Fruit fly (Drosophila melanogaster): ENCODE results near the gene Tim17a2.

Gene Tim17a2

dm6 chr3R:5262592-5262991 lies at the start of gene Tim17a2:
Gene Tim17a2 (minus strand): TSS chr3R:5262692.
- no peak for TF ChIP-seq CG8478 (optimal IDR thresholded peaks at IDR 0.05)
- TF ChIP-seq CTCF (optimal IDR thresholded peaks at IDR 0.05) = no peak

- TF ChIP-seq CG8478 (optimal IDR thresholded peaks at IDR 0.05) = no peak
- TF ChIP-seq CTCF (optimal IDR thresholded peaks at IDR 0.05) = no peak
These were observed 47.8 kb upstream of the Tim17a2 start for dm6 chr3R:5310250-5310649.

DNA sequence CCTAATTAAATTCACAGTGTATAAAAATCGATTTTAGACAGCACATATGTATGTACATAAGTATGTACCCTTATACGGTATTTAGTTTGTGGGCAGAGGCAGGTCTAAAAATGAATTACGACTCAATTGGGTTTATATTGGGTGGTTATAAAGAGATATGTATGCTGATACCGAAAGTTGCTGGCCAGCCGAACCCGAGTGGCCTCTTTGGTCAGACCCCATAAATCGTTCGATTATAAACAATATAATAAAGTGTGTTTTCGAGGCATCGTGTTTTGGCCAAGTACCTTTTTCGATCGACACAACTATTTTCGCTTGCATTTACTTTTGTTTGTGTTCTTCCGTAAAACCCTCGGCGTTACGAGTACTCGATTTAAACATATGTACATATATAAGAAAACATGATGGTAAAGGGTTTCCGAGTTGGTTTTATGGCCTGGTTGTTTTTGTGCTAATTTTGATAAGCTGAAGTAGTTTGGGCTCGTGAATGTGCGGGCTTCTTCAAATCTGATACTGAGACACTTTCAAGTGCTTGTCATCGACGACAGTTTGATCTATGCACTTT lies 46.8 kb upstream of the Tim17a2 start:
- TF ChIP-seq CTCF (optimal IDR thresholded peaks at IDR 0.05) (no peak), CG8478 (optimal IDR thresholded peaks at IDR 0.05) (no peak)

DNA sequence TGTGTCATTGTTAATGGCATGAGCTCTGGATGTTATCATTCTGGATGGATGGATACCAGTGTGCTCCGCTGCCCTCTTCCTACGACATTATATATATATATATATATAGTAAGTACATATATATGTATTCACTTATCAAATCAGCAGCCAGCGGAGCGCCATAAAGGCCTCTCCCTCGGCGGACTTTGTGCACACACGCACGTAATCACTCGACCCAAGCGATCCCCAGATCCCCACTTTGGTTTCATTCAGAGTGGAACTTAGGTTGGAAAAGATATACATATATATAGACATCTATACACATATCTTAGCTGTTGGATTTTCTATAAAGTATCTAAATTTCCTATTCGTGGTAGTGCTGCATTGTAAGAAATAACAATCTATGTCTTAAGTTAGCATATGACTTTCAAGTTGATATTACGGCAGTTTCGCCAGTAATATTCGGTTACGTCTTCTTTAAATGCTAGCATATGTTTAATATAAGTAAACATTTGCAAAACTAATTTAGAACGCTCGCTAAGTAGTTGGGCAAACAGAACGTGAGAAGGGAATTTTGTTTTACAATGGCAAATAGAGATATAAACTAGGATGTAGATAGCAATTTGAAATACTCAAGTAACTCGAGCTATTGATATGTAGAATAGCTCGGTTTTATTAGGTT lies 45.8 kb upstream of the Tim17a2 start:
- TF ChIP-seq CTCF (optimal IDR thresholded peaks at IDR 0.05) (no peak), CG8478 (optimal IDR thresholded peaks at IDR 0.05) (no peak)

DNA sequence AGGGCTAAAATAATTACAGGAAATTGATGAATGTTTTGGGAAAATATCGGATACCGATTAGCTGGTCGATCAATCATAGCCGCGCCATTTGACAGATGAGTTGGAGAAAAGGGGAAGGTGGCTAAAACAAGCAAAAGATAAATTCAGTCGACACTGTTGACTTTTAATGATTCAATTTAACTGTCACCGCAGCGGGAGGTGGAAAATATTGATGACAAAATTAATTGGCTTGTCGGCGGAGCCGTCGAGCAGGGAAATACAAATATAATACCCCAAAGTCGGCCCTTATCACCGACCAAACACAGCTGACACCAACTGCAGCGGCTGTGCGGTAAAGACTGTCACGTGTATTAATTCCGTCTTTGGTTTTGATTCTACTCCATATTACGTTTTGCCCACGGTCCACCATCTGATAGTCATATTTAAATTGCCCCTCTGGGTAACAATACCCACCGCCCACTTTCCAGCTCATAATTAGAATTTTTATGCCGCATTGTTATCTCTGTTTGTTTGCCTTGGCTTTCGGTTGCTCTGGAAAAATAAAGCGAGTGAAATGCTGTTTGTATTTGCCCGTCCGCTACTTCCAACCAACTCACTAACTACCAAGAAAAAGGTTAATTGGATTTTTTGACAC lies 43.5 kb upstream of the Tim17a2 start:
- no peak for TF ChIP-seq CTCF (optimal IDR thresholded peaks at IDR 0.05)

dm6 chr3R:5302939-5303777 lies 40.7 kb upstream of the Tim17a2 start:
- no peak for TF ChIP-seq CTCF (optimal IDR thresholded peaks at IDR 0.05)
- no peak for TF ChIP-seq CG8478 (optimal IDR thresholded peaks at IDR 0.05)

- TF ChIP-seq CG8478 (optimal IDR thresholded peaks at IDR 0.05) = no peak
- no peak for TF ChIP-seq CTCF (optimal IDR thresholded peaks at IDR 0.05)
These were observed 39.4 kb upstream of the Tim17a2 start for dm6 chr3R:5301905-5302304.

dm6 chr3R:5300620-5301019 lies 38.1 kb upstream of the Tim17a2 start:
- TF ChIP-seq CTCF (optimal IDR thresholded peaks at IDR 0.05) (peak; percentile 88 to 93), CG8478 (optimal IDR thresholded peaks at IDR 0.05) (no peak)

DNA sequence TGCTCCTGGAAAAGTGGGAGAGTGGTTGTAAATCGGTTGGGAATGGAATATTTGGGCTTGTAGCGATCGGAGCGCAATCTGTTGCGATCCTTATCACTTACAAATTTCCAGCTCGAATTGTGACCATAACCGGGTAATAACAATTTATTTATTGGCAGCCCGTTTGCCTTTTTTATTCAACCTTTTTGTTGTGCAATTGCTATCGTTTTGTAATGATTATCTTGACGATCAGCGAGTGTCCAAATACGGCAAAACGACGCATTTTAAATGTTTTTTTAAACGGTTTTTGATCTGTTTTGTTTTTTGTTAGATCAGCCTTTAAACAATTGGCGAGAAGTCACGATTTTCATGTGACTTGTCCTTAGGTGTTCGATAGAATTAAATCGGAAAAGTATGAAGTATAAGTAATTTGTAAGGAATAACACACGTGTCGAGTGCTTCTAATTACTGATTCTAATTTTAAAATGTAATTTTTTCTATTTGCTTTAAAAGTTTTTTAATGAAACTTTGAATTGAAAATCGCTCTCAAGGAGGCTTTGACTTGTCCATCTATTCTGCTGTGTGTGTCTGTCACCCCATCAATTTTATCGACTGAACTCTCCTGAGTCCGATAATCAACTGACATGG lies 37.2 kb upstream of the Tim17a2 start, which contains the start of gene Tim17b1:
Tim17b1 (plus strand) TSS at position 577 of the 627 bp plus-strand sequence.
- TF ChIP-seq CTCF (optimal IDR thresholded peaks at IDR 0.05) = no peak
- no peak for TF ChIP-seq CG8478 (optimal IDR thresholded peaks at IDR 0.05)

dm6 chr3R:5298599-5299307 lies 36.3 kb upstream of the Tim17a2 start:
- TF ChIP-seq CG8478 (optimal IDR thresholded peaks at IDR 0.05) (no peak), CTCF (optimal IDR thresholded peaks at IDR 0.05) (peak; percentile 92 to 97)

dm6 chr3R:5297315-5297714 lies 34.8 kb upstream of the Tim17a2 start:
- TF ChIP-seq CTCF (optimal IDR thresholded peaks at IDR 0.05) (peak in 1 of 2 experiments; percentile 38), CG8478 (optimal IDR thresholded peaks at IDR 0.05) (no peak)

DNA sequence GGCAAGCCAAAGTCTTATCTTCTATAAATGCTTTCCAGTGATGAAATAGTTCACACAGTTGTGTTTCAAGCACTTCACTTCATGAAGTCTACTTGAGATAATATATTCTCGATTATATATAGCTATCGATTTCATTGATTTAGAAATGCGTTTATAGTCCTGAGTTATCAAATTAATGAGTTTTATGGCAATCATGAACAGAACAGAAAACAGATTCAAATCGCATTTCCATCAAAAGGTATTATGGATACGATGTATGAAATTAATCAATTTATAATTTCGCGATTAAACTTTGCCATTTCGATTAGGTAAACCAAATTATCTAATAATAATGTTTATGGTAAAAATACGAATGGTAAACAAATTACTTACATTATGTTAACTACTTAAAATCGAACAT lies 32.6 kb upstream of the Tim17a2 start:
- TF ChIP-seq CG8478 (optimal IDR thresholded peaks at IDR 0.05) (no peak), CTCF (optimal IDR thresholded peaks at IDR 0.05) (no peak)

dm6 chr3R:5290738-5291137 lies 28.2 kb upstream of the Tim17a2 start:
- TF ChIP-seq CG8478 (optimal IDR thresholded peaks at IDR 0.05) (no peak), CTCF (optimal IDR thresholded peaks at IDR 0.05) (no peak)

DNA sequence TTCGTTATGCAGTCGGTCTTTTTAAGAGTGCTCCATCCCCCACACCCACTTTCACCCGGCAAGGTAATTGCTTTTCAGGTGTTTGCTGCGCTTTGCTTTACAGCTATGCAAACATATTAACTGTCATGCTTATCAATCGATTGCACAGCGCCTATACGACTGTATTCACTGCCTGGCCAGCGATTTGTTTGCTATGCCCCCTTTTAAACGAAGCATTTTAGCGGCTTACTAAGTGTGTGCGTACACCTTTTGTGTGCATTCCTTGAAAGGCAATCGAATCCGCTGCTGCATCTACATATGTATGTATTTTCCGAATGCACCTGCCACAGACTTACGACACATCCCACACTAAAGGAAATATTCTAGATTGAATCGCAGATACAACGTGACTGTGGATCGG lies 25.5 kb upstream of the Tim17a2 start:
- no peak for TF ChIP-seq CG8478 (optimal IDR thresholded peaks at IDR 0.05)
- TF ChIP-seq CTCF (optimal IDR thresholded peaks at IDR 0.05) = no peak

Data from S2 (cell line).